Worm (Caenorhabditis elegans): ENCODE results near the gene Y39E4B.11.
"Not testable (repeated sequence)": the region's sequence is repeated elsewhere in the genome, so short reads cannot be mapped to it uniquely, and the experiment has no call there.

The Y39E4B.11 gene

DNA sequence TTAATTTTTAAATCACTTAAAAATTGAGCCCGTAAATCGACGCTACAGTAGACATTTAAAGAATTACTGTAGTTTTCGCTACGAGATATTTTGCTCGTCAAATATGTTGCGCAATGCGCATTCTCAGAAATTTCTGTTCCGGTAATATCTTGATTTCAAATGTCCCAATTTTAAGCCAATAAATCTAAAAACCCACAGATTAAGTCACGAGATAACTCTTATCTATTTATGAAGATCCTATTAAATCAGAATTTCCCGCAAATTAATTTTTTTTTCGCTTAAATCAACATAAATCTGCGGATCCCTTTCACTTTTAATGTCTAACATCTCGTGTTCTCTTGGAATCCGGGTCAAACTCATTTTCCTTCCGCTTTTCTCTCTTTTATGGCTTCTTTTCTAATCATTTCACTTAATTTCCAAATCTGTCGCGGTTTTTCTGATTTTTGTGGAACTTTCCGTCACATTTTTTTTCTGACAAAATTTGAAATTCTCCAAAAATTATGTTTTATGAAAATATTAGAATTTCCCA lies 11.8 kb downstream of the Y39E4B.11 start:
- TF ChIP-seq him-1 (tag; optimal IDR thresholded peaks at IDR 0.05) (no peak), W03F9.2 (tag; optimal IDR thresholded peaks at IDR 0.05) (no peak), dao-5 (tag; optimal IDR thresholded peaks at IDR 0.05) (no peak)

DNA sequence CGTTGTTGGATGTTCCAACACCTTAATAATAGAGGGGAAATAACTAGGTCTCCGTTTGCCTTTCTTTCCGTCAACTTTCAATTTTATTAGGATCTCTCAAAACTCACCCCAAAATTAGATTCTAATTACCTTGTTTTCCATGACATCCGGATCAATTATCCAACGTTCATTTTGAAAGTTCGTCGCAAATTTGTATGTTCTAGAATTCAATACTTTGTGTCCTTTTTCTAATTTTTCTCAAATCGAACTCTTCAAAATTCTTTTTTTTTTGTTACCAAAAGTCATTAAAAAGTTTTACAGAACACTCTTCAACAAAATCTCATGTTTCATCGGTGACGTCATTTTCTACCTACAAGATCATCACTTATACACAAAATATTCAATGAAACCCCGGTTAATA lies 18.0 kb downstream of the Y39E4B.11 start, which contains the start of gene Y43F4A.1:
Gene Y43F4A.1 (plus strand): TSS at position 301 of the 400 bp plus-strand sequence.
- TF ChIP-seq W03F9.2 (tag; optimal IDR thresholded peaks at IDR 0.05), result no peak
- TF ChIP-seq dao-5 (tag; optimal IDR thresholded peaks at IDR 0.05), result no peak
- no peak for TF ChIP-seq him-1 (tag; optimal IDR thresholded peaks at IDR 0.05)

DNA sequence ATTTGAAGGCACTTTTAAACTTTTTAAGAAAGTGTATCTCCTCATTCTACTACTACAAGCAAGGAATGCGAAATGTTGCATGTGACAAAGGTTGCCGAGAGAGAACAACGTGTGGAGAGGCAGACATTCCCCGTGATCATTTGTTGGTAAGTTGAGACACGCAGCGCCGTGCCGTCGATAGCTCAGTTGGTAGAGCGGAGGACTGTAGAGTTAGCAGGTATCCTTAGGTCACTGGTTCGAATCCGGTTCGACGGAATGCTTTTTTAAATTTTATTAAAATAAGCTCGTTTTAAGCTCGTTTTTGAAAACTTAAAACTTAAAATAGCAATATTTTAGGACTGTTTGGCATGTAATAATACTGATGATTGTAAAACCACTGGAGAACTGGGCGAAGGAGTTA lies 19.6 kb downstream of the Y39E4B.11 start:
- no peak for TF ChIP-seq him-1 (tag; optimal IDR thresholded peaks at IDR 0.05)
- peak; percentile 16 for TF ChIP-seq dao-5 (tag; optimal IDR thresholded peaks at IDR 0.05)

DNA sequence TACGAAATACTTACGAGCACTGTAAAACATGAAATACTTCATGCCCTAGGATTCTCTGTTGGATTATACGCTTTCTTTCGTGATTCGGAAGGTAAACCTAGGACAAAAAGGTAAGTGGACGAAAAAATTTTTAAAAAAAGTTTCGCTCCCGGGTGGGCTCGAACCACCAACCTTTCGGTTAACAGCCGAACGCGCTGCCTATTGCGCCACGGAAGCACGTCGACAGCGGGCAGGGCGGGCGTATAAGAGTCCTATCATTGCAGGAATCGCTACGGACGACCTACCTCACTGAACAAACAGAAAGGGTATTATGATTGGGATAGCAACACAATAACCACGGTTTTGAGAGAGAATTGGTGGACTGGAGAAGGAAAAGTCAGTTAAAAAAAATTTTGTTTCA lies 20.2 kb downstream of the Y39E4B.11 start:
- TF ChIP-seq W03F9.2 (tag; optimal IDR thresholded peaks at IDR 0.05), result no peak
- TF ChIP-seq dao-5 (tag; optimal IDR thresholded peaks at IDR 0.05), result no peak
- TF ChIP-seq him-1 (tag; optimal IDR thresholded peaks at IDR 0.05), result no peak

DNA sequence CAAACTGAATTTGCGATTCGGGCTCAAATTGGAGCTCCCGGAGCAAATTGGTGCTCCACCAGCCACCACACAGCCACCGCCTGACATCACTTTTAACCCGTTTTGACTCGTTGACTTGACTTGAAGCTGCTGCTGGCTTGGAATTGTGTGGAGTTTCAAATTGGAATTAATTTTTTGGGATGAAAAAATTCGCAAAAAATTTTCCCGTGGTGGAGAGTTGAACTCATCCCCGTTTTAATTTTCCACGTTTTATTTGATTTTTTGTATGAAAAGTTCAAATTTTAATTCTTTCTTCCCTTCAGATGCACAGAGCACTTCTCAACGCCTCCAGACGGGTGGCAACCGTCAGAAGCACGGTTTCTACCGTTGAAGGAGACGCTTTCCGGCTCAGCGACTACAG lies 40.5 kb downstream of the Y39E4B.11 start, which contains the start of gene Y43F4A.4:
Gene Y43F4A.4 (plus strand): TSS at position 301 of the 400 bp plus-strand sequence.
- TF ChIP-seq dao-5, W03F9.2, him-1 (tag; optimal IDR thresholded peaks at IDR 0.05): not testable (repeated sequence)

DNA sequence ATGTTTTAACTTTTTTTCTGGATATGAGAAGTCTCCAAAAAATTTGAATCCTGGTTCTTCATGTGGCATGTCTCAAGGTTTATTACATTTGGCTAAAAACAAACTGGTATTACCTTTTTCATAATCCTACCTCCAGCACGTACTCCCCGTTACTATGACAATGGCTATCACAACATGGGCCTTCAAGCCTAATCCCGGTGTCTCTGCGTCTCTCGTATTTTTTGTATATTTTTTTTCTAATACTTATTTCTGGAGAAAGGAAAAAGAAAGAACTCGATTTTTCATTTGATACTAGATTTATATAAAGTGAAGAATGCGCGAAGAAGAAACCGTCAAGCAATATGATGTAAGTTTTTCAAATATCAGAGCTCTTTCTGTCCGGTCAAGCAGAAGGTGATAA lies 41.5 kb downstream of the Y39E4B.11 start, which contains the start of gene anoh-1:
Gene anoh-1 (plus strand): TSS at position 301 of the 400 bp plus-strand sequence.
- TF ChIP-seq W03F9.2 (tag; optimal IDR thresholded peaks at IDR 0.05) (no peak), dao-5 (tag; optimal IDR thresholded peaks at IDR 0.05) (no peak), him-1 (tag; optimal IDR thresholded peaks at IDR 0.05) (no peak)

DNA sequence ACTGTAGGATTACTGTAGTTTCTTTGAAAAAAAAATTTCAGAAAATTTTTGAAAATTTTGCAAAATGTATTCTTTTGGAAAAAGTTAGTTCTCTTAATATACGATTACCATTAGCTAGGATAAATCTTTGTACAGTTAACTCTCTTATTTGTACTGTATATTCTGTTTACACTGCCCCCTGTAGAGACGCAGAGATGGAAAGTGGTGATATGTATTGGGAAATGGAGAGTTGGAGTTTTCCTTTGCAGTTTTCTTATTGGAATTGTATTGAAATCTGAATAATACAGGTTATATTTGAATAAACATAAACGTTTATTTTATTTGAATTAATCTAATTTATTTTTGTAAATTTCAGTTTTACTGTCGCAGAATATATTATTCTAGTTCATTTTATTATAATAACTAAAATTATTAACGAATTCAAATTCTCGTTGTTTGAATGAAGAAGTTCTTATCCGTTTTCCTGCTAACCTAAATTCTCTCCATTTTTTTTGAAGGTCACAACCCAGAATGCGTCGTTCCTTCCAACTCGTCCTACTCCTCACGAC lies 49.5 kb downstream of the Y39E4B.11 start, which contains the start of gene F56A8.9:
Gene F56A8.9 (plus strand): TSS at position 498 of the 548 bp plus-strand sequence.
- TF ChIP-seq him-1 (tag; optimal IDR thresholded peaks at IDR 0.05) (no peak), dao-5 (tag; optimal IDR thresholded peaks at IDR 0.05) (no peak), W03F9.2 (tag; optimal IDR thresholded peaks at IDR 0.05) (no peak)

DNA sequence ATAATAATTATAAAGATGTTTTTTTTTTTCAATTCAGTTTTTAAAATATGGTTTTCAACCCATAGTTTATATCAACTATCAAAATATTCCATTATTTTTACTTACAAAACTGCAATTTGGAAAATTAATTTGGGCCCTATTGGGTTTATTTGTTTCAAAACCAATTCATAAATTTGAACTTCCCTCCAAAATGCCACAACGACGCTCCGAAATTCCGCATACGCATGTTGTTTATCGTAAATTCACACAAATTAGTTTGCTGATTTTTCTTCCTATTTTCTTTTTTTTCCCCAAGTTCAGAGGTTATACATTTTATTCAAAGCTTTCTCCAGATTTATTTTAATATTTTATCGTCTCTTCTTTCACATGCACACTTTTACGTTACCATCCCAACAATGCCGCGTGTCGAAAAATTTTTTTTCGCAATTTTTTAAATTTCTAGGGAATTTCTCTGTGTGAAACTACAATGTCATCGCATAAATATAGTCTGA lies 51.7 kb downstream of the Y39E4B.11 start, which contains the start of gene F56A8.3:
Gene F56A8.3 (plus strand): TSS at position 441 of the 491 bp plus-strand sequence.
- no peak for TF ChIP-seq dao-5 (tag; optimal IDR thresholded peaks at IDR 0.05)
- peak; percentile 39 for TF ChIP-seq W03F9.2 (tag; optimal IDR thresholded peaks at IDR 0.05)

All from whole organism, L4/young adult.